Worm (Caenorhabditis elegans) whole organism, L1 larva: ENCODE data around the gene R07B7.12.

Source experiments
- C16A3.4 ChIP-seq: fragments of 150-350 bp; optimal IDR thresholded peaks from 2 replicates; lab custom pipeline; 2014; ENCODE audit warnings: missing biosample characterization, missing genetic modification characterization
- aly-2 ChIP-seq: fragments of 150-350 bp; optimal IDR thresholded peaks from 2 replicates; lab custom pipeline; 2014; ENCODE audit warnings: missing biosample characterization, missing genetic modification characterization
- irx-1 ChIP-seq: sonication (generic microtip); optimal IDR thresholded peaks from 2 replicates; lab custom pipeline; 2016; ENCODE audit warnings: missing genetic modification characterization, missing compliant biosample characterization
- nhr-11 ChIP-seq: fragments of 150-350 bp; optimal IDR thresholded peaks from 2 replicates; lab custom pipeline; 2014; ENCODE audit warnings: missing biosample characterization, missing genetic modification characterization
- nhr-19 ChIP-seq: fragments of 200-800 bp; sonication (Bioruptor generic); conservative IDR thresholded peaks from 2 replicates; pipeline ENCODE4 v1.3.6; 2022; ENCODE audit warnings: missing genetic modification characterization, missing compliant biosample characterization
- pax-3 ChIP-seq: fragments of 200-800 bp; sonication (Bioruptor generic); optimal IDR thresholded peaks from 2 replicates; lab custom pipeline; 2018; ENCODE audit warnings: mild to moderate bottlenecking, missing genetic modification characterization, moderate library complexity, missing compliant biosample characterization
- snpc-4 ChIP-seq: fragments of 150-350 bp; optimal IDR thresholded peaks from 2 replicates; lab custom pipeline; 2014; ENCODE audit warnings: missing biosample characterization, missing genetic modification characterization
- sox-4 ChIP-seq: sonication (generic microtip); optimal IDR thresholded peaks from 2 replicates; lab custom pipeline; 2016; ENCODE audit warnings: missing genetic modification characterization, missing compliant biosample characterization
- unc-62 ChIP-seq: fragments of 150-350 bp; optimal IDR thresholded peaks from 2 replicates; lab custom pipeline; 2014; ENCODE audit warnings: missing biosample characterization, missing genetic modification reagents, missing genetic modification characterization
- unc-86 ChIP-seq: sonication (generic microtip); optimal IDR thresholded peaks from 2 replicates; lab custom pipeline; 2016; ENCODE audit warnings: missing genetic modification characterization, missing compliant biosample characterization

DNA sequence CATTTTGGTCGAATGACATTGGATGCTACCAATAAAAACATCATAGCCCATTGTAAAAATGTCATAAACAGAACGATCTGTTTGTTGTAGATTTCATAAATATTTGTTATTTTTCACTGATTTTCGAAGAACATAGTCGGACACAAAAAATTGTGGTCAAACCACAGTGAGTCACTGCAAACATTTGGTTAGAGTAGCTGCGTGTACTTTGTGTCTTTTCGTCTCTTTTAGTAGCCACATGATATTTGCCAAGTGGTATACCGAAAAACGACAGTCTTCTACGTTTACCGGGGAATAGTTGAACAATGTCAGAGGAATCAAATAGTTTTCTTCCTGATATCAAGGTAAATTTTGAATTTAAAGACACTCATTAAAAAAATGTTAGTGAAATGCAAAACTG, 2.9 kb downstream of the R07B7.12 start, which contains the start of gene nhr-206:
- TF ChIP-seq pax-3 (tag; lab: Kevin White, UChicago) (no peak), nhr-19 (GFP tag; lab: Robert Waterston, UW) (peak; percentile 21; the same call in 1 of the 2 replicates), nhr-11 (tag; lab: Kevin White, UChicago) (no peak), sox-4 (tag; lab: Kevin White, UChicago) (no peak), snpc-4 (tag; lab: Kevin White, UChicago) (no peak), unc-86 (no peak), unc-62 (GFP tag; lab: Kevin White, UChicago) (no peak), C16A3.4 (tag; lab: Kevin White, UChicago) (no peak), irx-1 (no peak), aly-2 (tag; lab: Kevin White, UChicago) (no peak)
